Worm (Caenorhabditis elegans): Measurements from ENCODE around the gene dis-3.

The dis-3 gene

DNA sequence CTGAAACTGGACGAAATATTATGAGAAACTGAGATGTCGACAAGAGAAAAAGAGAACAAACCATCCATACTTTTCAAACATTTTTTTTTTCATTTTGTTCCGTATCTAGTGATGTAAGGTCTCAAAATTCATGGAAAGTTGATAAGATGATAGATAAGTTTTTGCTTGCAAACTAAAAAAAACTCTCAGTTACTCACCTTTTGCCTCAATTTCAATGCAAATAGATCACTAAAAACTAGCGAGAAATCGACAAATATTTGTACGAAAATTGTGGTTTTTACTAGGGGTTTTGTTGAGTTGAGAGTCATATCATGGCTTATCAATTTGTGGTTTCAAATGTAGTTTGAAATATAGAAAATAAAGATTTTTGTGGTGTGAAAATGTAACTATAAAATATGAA lies 36.2 kb upstream of the dis-3 start:
- TF ChIP-seq F16B12.6 (tag; optimal IDR thresholded peaks at IDR 0.05) (no peak), elt-2 (tag; optimal IDR thresholded peaks at IDR 0.05) (peak; percentile 53)

ce11 chrIV:10062728-10063127 lies 34.3 kb upstream of the dis-3 start, which contains the start of gene ipla-7:
TSS of gene ipla-7 (minus strand) at chrIV:10062849.
- TF ChIP-seq swsn-7 (tag; optimal IDR thresholded peaks at IDR 0.05) = peak; percentile 20
- TF ChIP-seq isw-1 (GFP tag; IDR thresholded peaks at IDR 0.05) = no peak
- no peak for TF ChIP-seq mef-2 (tag; optimal IDR thresholded peaks at IDR 0.05)
- peak; percentile 80 for TF ChIP-seq lin-14 (GFP tag; optimal IDR thresholded peaks at IDR 0.05)
- TF ChIP-seq egl-13 (tag; optimal IDR thresholded peaks at IDR 0.05) = peak; percentile 7
- peak in 1 of 3 experiments; percentile 56 for TF ChIP-seq ceh-82 (tag; optimal IDR thresholded peaks at IDR 0.05)
- no peak for TF ChIP-seq sup-37 (GFP tag; optimal IDR thresholded peaks at IDR 0.05)
- no peak for TF ChIP-seq hlh-17 (GFP tag; optimal IDR thresholded peaks at IDR 0.05; ENCODE audit: borderline replicate concordance)
- TF ChIP-seq ztf-4 (tag; optimal IDR thresholded peaks at IDR 0.05) = no peak
- no peak for TF ChIP-seq zip-4 (GFP tag; optimal IDR thresholded peaks at IDR 0.05)
- peak in 1 of 2 experiments; percentile 28 for TF ChIP-seq lsy-2 (tag; optimal IDR thresholded peaks at IDR 0.05)
- TF ChIP-seq fkh-10 (GFP tag; optimal IDR thresholded peaks at IDR 0.05) = peak; percentile 16
- peak; percentile 15 for TF ChIP-seq unc-86 (tag; optimal IDR thresholded peaks at IDR 0.05)
- no peak for TF ChIP-seq Y116A8C.19 (tag; optimal IDR thresholded peaks at IDR 0.05; ENCODE audit: borderline replicate concordance)
- no peak for TF ChIP-seq aha-1 (tag; optimal IDR thresholded peaks at IDR 0.05)
- TF ChIP-seq lin-35 (GFP tag; optimal IDR thresholded peaks at IDR 0.05) = peak in 1 of 2 experiments; percentile 11
- TF ChIP-seq snpc-4 (tag; optimal IDR thresholded peaks at IDR 0.05) = no peak
- no peak for TF ChIP-seq nhr-76 (tag; optimal IDR thresholded peaks at IDR 0.05)
- no peak for TF ChIP-seq egl-27 (tag; optimal IDR thresholded peaks at IDR 0.05)
- no peak for TF ChIP-seq nhr-77 (tag; optimal IDR thresholded peaks at IDR 0.05)
- TF ChIP-seq nhr-71 (tag; optimal IDR thresholded peaks at IDR 0.05) = peak; percentile 51
- no peak for TF ChIP-seq F16B12.6 (tag; optimal IDR thresholded peaks at IDR 0.05)
- TF ChIP-seq nhr-47 (tag; optimal IDR thresholded peaks at IDR 0.05) = peak; percentile 15
- peak in 1 of 2 experiments; percentile 5 for TF ChIP-seq efl-1 (optimal IDR thresholded peaks at IDR 0.05)
- peak in 1 of 2 experiments; percentile 82 for TF ChIP-seq efl-1 (GFP tag; optimal IDR thresholded peaks at IDR 0.05 in 1 of 2)
- TF ChIP-seq vab-15 (tag; optimal IDR thresholded peaks at IDR 0.05) = no peak
- peak; percentile 7 for TF ChIP-seq tbx-2 (tag; optimal IDR thresholded peaks at IDR 0.05)
- TF ChIP-seq dpl-1 (GFP tag; optimal IDR thresholded peaks at IDR 0.05) = peak in 1 of 3 experiments; percentile 20
- no peak for TF ChIP-seq grh-1 (GFP tag; IDR thresholded peaks at IDR 0.05)
- TF ChIP-seq C34B4.2 (tag; optimal IDR thresholded peaks at IDR 0.05) = no peak
- no peak for TF ChIP-seq lin-15B (tag; optimal IDR thresholded peaks at IDR 0.05)
- no peak for TF ChIP-seq sptf-1 (tag; optimal IDR thresholded peaks at IDR 0.05)
- peak; percentile 56 for TF ChIP-seq fkh-8 (tag; optimal IDR thresholded peaks at IDR 0.05)
- no peak for TF ChIP-seq elt-2 (tag; optimal IDR thresholded peaks at IDR 0.05)
- TF ChIP-seq nhr-237 (tag; optimal IDR thresholded peaks at IDR 0.05) = no peak
- TF ChIP-seq nhr-20 (tag; optimal IDR thresholded peaks at IDR 0.05) = no peak

DNA sequence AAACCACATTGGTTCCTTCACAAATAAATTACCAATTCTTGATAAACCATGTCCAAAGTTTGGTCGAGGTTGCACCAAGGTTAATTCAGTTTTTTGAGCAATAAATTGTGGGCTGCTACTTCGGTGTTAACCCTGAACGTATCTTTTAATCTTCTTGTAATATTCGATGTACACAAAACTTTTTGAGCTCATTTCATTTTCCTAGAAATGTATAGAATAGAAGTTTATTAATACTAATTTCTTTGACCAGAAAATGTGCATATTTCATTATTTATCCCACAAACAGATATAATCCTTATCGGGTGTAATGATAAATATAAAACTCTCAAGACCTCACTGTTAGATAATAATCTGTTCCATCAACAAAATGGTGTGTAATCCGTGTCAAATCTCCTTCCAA lies 33.1 kb upstream of the dis-3 start:
- TF ChIP-seq nhr-237 (tag; optimal IDR thresholded peaks at IDR 0.05) (no peak), efl-1 (optimal IDR thresholded peaks at IDR 0.05) (no peak), efl-1 (GFP tag; optimal IDR thresholded peaks at IDR 0.05 in 1 of 2) (peak in 1 of 2 experiments; percentile 68), dsc-1 (tag; optimal IDR thresholded peaks at IDR 0.05) (peak; percentile 82)

- TF ChIP-seq C04F5.9 (tag; optimal IDR thresholded peaks at IDR 0.05) = no peak
- TF ChIP-seq efl-3 (GFP tag; optimal IDR thresholded peaks at IDR 0.05) = no peak
- TF ChIP-seq dpl-1 (GFP tag; optimal IDR thresholded peaks at IDR 0.05) = no peak
- TF ChIP-seq lin-39 (tag; optimal IDR thresholded peaks at IDR 0.05) = peak; percentile 62
- no peak for TF ChIP-seq blmp-1 (tag; optimal IDR thresholded peaks at IDR 0.05)
- peak; percentile 52 for TF ChIP-seq lin-14 (GFP tag; optimal IDR thresholded peaks at IDR 0.05)
Observed at ce11 chrIV:10065159-10065558, 31.8 kb upstream of the dis-3 start.
